ENCODE assay signal across 4 worm cellular contexts in the genomic region with DNA sequence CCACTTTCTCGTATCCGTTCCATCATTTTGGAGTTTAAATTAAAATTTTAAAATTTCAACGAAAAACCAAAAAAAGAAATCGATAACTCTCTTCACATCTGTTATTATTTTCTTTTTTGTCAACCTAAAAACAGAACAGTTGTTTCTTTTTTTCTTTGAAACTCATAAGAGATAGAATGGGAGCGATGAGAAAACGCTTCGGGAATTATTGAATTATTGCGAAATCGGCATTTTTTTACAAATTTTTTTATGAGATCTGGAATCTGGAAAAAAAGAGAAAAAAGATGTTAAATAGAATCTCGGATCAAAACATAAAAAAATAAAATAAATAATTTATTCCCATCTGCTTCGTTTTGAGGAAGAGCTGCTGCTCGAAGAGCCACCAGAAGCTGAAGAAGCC.
TF ChIP-seq lines count a peak whose summit lies in the region.

A gene (minus strand): TSS at position 128 of the 400 bp plus-strand sequence.

TF ChIP-seq in whole organism, L1 larva, 84 proteins besides CTCF, POLR2A, EP300 and RAD21:
- TF ChIP-seq hlh-17 (GFP tag; optimal IDR thresholded peaks at IDR 0.05; lab: Kevin White, UChicago; ENCODE audit: borderline replicate concordance), result no peak
- no peak for TF ChIP-seq vab-15 (tag; optimal IDR thresholded peaks at IDR 0.05; lab: Kevin White, UChicago)
- no peak for TF ChIP-seq skn-1 (tag; optimal IDR thresholded peaks at IDR 0.05; lab: Kevin White, UChicago)
- peak; percentile 77 for TF ChIP-seq zip-4 (GFP tag; optimal IDR thresholded peaks at IDR 0.05; lab: Kevin White, UChicago)
- TF ChIP-seq unc-130 (tag; optimal IDR thresholded peaks at IDR 0.05; lab: Kevin White, UChicago), result no peak
- no peak for TF ChIP-seq ceh-90 (tag; optimal IDR thresholded peaks at IDR 0.05; lab: Kevin White, UChicago)
- no peak for TF ChIP-seq C16A3.4 (tag; optimal IDR thresholded peaks at IDR 0.05; lab: Kevin White, UChicago)
- TF ChIP-seq pag-3 (tag; optimal IDR thresholded peaks at IDR 0.05; lab: Kevin White, UChicago; ENCODE audit: borderline replicate concordance, insufficient read depth), result no peak
- no peak for TF ChIP-seq elt-2 (tag; optimal IDR thresholded peaks at IDR 0.05; lab: Kevin White, UChicago)
TF ChIP-seq in whole organism, L1 larva: peak in this region for 1.

TF ChIP-seq in whole organism, L2 larva, 48 proteins besides CTCF, POLR2A, EP300 and RAD21:
- no peak for TF ChIP-seq sma-9 (GFP tag; optimal IDR thresholded peaks at IDR 0.05; lab: Kevin White, UChicago)
- TF ChIP-seq sma-9 (tag; optimal IDR thresholded peaks at IDR 0.05; lab: Kevin White, UChicago), result no peak
- TF ChIP-seq crh-2 (tag; optimal IDR thresholded peaks at IDR 0.05; lab: Kevin White, UChicago), result no peak
- TF ChIP-seq C34F6.9 (tag; optimal IDR thresholded peaks at IDR 0.05; lab: Kevin White, UChicago), result peak; percentile 6
- no peak for TF ChIP-seq nhr-25 (tag; optimal IDR thresholded peaks at IDR 0.05; lab: Kevin White, UChicago)
- TF ChIP-seq ztf-4 (tag; optimal IDR thresholded peaks at IDR 0.05; lab: Kevin White, UChicago), result no peak
- no peak for TF ChIP-seq unc-62 (GFP tag; optimal IDR thresholded peaks at IDR 0.05; lab: Kevin White, UChicago)
- no peak for TF ChIP-seq ceh-82 (tag; optimal IDR thresholded peaks at IDR 0.05; lab: Kevin White, UChicago)
- no peak for TF ChIP-seq dmd-4 (tag; optimal IDR thresholded peaks at IDR 0.05; lab: Kevin White, UChicago)
- no peak for TF ChIP-seq unc-55 (GFP tag; optimal IDR thresholded peaks at IDR 0.05; lab: Kevin White, UChicago)
- TF ChIP-seq nhr-237 (tag; optimal IDR thresholded peaks at IDR 0.05; lab: Kevin White, UChicago), result no peak
- TF ChIP-seq egl-27 (tag; optimal IDR thresholded peaks at IDR 0.05; lab: Kevin White, UChicago), result no peak
- TF ChIP-seq lsy-2 (tag; optimal IDR thresholded peaks at IDR 0.05; lab: Kevin White, UChicago), result peak in 1 of 2 experiments; percentile 1
- TF ChIP-seq nhr-21 (tag; optimal IDR thresholded peaks at IDR 0.05; lab: Kevin White, UChicago), result peak; percentile 7

TF ChIP-seq in whole organism, L3 larva, 47 proteins besides CTCF, POLR2A, EP300 and RAD21:
- TF ChIP-seq nhr-77 (tag; optimal IDR thresholded peaks at IDR 0.05; lab: Kevin White, UChicago), result no peak
- TF ChIP-seq ceh-28 (tag; optimal IDR thresholded peaks at IDR 0.05; lab: Kevin White, UChicago), result peak; percentile 57

TF ChIP-seq in whole organism, young adult, 124 proteins besides CTCF, POLR2A, EP300 and RAD21:
- no peak for TF ChIP-seq sea-2 (GFP tag; IDR thresholded peaks at IDR 0.05; lab: Robert Waterston, UW)
- TF ChIP-seq cebp-1 (GFP tag; IDR thresholded peaks at IDR 0.05; lab: Robert Waterston, UW), result peak; percentile 75
- TF ChIP-seq cebp-1 (tag; optimal IDR thresholded peaks at IDR 0.05; lab: Kevin White, UChicago), result peak; percentile 97
- TF ChIP-seq let-607 (tag; optimal IDR thresholded peaks at IDR 0.05; lab: Kevin White, UChicago), result no peak
